Fruit fly (Drosophila melanogaster): ENCODE results near the gene CG9123.

Gene CG9123

DNA sequence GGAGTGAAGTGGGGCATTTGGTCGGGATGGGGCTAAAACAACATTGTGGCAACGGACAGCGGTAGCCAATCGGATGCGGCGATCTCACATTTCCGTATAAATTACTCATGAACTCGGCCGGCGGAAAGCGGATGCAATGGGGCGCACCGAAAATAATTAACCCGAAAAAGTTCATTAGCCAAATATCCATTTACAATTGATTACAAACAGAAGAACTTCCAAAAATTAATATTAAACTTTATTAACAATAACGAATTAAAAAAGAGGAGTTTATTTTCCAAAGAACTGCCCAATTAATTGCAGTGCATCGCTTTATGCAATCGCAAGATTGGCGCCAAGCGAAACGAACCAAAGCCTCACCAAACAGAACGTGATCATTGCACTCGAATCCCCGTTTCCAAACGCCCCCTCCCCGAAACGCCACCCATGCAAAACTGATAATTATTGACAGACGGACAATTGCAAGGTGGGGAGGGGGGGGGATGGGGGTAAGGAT, 28.0 kb downstream of the CG9123 start:
- TF ChIP-seq CG3919 (GFP tag; optimal IDR thresholded peaks at IDR 0.05) (no peak), topi (GFP tag; optimal IDR thresholded peaks at IDR 0.05) (peak; percentile 37), lz (GFP tag; optimal IDR thresholded peaks at IDR 0.05) (no peak), Hr4 (GFP tag; optimal IDR thresholded peaks at IDR 0.05) (peak; percentile 13), fkh (GFP tag; optimal IDR thresholded peaks at IDR 0.05) (no peak), CG34406 (GFP tag; optimal IDR thresholded peaks at IDR 0.05) (peak; percentile 31), Ets96B (tag; optimal IDR thresholded peaks at IDR 0.05) (peak; percentile 5), CG4318 (GFP tag; optimal IDR thresholded peaks at IDR 0.05) (no peak), achi (GFP tag; optimal IDR thresholded peaks at IDR 0.05) (peak; percentile 22), OdsH (GFP tag; optimal IDR thresholded peaks at IDR 0.05) (no peak), Eip93F (GFP tag; optimal IDR thresholded peaks at IDR 0.05) (no peak), Sox102F (GFP tag; optimal IDR thresholded peaks at IDR 0.05) (no peak), CG11762 (GFP tag; optimal IDR thresholded peaks at IDR 0.05; ENCODE audit: insufficient read depth) (no peak), pdm3 (GFP tag; optimal IDR thresholded peaks at IDR 0.05) (peak; percentile 12), CG8319 (GFP tag; optimal IDR thresholded peaks at IDR 0.05) (no peak), vri (GFP tag; optimal IDR thresholded peaks at IDR 0.05) (no peak), CG16779 (tag; optimal IDR thresholded peaks at IDR 0.05) (no peak), CG7368 (GFP tag; optimal IDR thresholded peaks at IDR 0.05) (no peak), CG6854 (GFP tag; optimal IDR thresholded peaks at IDR 0.05) (no peak), Eip78C (GFP tag) (peak; percentile 45), Hr38 (GFP tag; optimal IDR thresholded peaks at IDR 0.05) (no peak), Sox14 (GFP tag; optimal IDR thresholded peaks at IDR 0.05) (peak; percentile 6), CG8632 (GFP tag; optimal IDR thresholded peaks at IDR 0.05) (no peak), salr (GFP tag; optimal IDR thresholded peaks at IDR 0.05) (no peak), CG31627 (GFP tag; optimal IDR thresholded peaks at IDR 0.05) (peak; percentile 25), Sox15 (GFP tag; optimal IDR thresholded peaks at IDR 0.05) (no peak), CG3032 (tag; optimal IDR thresholded peaks at IDR 0.05) (no peak), net (GFP tag; optimal IDR thresholded peaks at IDR 0.05) (no peak), Eip75B (GFP tag; optimal IDR thresholded peaks at IDR 0.05) (no peak), dac (GFP tag; optimal IDR thresholded peaks at IDR 0.05) (no peak), cyc (GFP tag; optimal IDR thresholded peaks at IDR 0.05) (peak; percentile 8), dsx (GFP tag; optimal IDR thresholded peaks at IDR 0.05; ENCODE audit: poor library complexity, severe bottlenecking) (peak; percentile 3), CG10669 (GFP tag; optimal IDR thresholded peaks at IDR 0.05) (peak; percentile 16), spab (GFP tag; optimal IDR thresholded peaks at IDR 0.05) (no peak), Blimp-1 (GFP tag; optimal IDR thresholded peaks at IDR 0.05) (no peak), CG6276 (GFP tag; optimal IDR thresholded peaks at IDR 0.05) (no peak), CG11902 (GFP tag; optimal IDR thresholded peaks at IDR 0.05) (no peak), CG1621 (tag; optimal IDR thresholded peaks at IDR 0.05) (no peak), Ets21C (GFP tag; optimal IDR thresholded peaks at IDR 0.05) (no peak), Met (GFP tag; optimal IDR thresholded peaks at IDR 0.05) (peak; percentile 29), esn (GFP tag; optimal IDR thresholded peaks at IDR 0.05) (peak; percentile 30), fd59A (GFP tag; optimal IDR thresholded peaks at IDR 0.05) (no peak), CG6808 (GFP tag; optimal IDR thresholded peaks at IDR 0.05) (no peak), CG8119 (GFP tag; IDR thresholded peaks at IDR 0.05) (0 out of 3 replicates have a peak, but pooled peaks have one; percentile 9), eg (GFP tag; IDR thresholded peaks at IDR 0.05) (peak; percentile 44; the same call in 1 of the 3 replicates), acj6 (GFP tag; optimal IDR thresholded peaks at IDR 0.05) (peak; percentile 25), fd85E (GFP tag; optimal IDR thresholded peaks at IDR 0.05) (no peak), svp (GFP tag) (peak; percentile 76), Lpt (GFP tag; optimal IDR thresholded peaks at IDR 0.05) (no peak), CG10631 (GFP tag; optimal IDR thresholded peaks at IDR 0.05) (peak; percentile 34), Hr39 (GFP tag; optimal IDR thresholded peaks at IDR 0.05) (peak; percentile 10), Gug (GFP tag; IDR thresholded peaks at IDR 0.05) (peak; percentile 56)

Data from whole organism, prepupa.